Worm (Caenorhabditis elegans) whole organism, L2 larva: Measurements from ENCODE around the gene syf-2.

Experiments
- C34F6.9 ChIP-seq: fragments of 150-350 bp; optimal IDR thresholded peaks from 2 replicates; lab custom pipeline; 2014; ENCODE audit warnings: missing biosample characterization, missing genetic modification characterization
- F13H6.1 ChIP-seq: sonication (generic microtip); optimal IDR thresholded peaks from 2 replicates; lab custom pipeline; 2016; ENCODE audit warnings: missing genetic modification characterization, missing compliant biosample characterization
- R02D3.7 ChIP-seq: fragments of 150-350 bp; optimal IDR thresholded peaks from 2 replicates; lab custom pipeline; 2014; ENCODE audit warnings: missing biosample characterization, missing genetic modification characterization
- Y55F3AM.14 ChIP-seq: fragments of 200-800 bp; sonication (Bioruptor generic); optimal IDR thresholded peaks from 2 replicates; lab custom pipeline; 2018; ENCODE audit warnings: mild to moderate bottlenecking, missing genetic modification characterization, missing compliant biosample characterization
- ZK546.5 ChIP-seq: sonication (generic microtip); optimal IDR thresholded peaks from 2 replicates; lab custom pipeline; 2017; ENCODE audit warnings: missing biosample characterization, missing genetic modification characterization
- alr-1 ChIP-seq: fragments of 150-350 bp; optimal IDR thresholded peaks from 2 replicates; lab custom pipeline; 2014; ENCODE audit warnings: missing biosample characterization, missing genetic modification characterization
- aly-2 ChIP-seq: fragments of 150-350 bp; optimal IDR thresholded peaks from 2 replicates; lab custom pipeline; 2014; ENCODE audit warnings: missing biosample characterization, missing genetic modification characterization
- ama-1 ChIP-seq: fragments of 150-350 bp; optimal IDR thresholded peaks from 2 replicates; lab custom pipeline; 2018; ENCODE audit warnings: inconsistent platforms
- blmp-1 ChIP-seq: sonication (generic microtip); optimal IDR thresholded peaks from 2 replicates; lab custom pipeline; 2017; ENCODE audit warnings: missing genetic modification characterization, mild to moderate bottlenecking, missing compliant biosample characterization, antibody characterized with exemption, moderate library complexity; ENCODE audit not compliant: insufficient read depth
- ceh-16 ChIP-seq: fragments of 150-350 bp; optimal IDR thresholded peaks from 2 replicates; lab custom pipeline; 2014; ENCODE audit warnings: missing biosample characterization, missing genetic modification characterization
- ceh-82 ChIP-seq: fragments of 150-350 bp; optimal IDR thresholded peaks from 2 replicates; lab custom pipeline; 2014; ENCODE audit warnings: missing biosample characterization, missing genetic modification characterization
- crh-2 ChIP-seq: sonication (generic microtip); optimal IDR thresholded peaks from 2 replicates; lab custom pipeline; 2017; ENCODE audit warnings: missing biosample characterization, missing genetic modification characterization
- dmd-4 ChIP-seq: sonication (generic microtip); optimal IDR thresholded peaks from 2 replicates; lab custom pipeline; 2017; ENCODE audit warnings: missing biosample characterization, missing genetic modification characterization
- egl-27 ChIP-seq: sonication (generic microtip); optimal IDR thresholded peaks from 3 replicates; lab custom pipeline; 2017; ENCODE audit warnings: missing biosample characterization, missing genetic modification reagents, missing genetic modification characterization
- elt-1 ChIP-seq: fragments of 150-350 bp; optimal IDR thresholded peaks from 2 replicates; lab custom pipeline; 2014; ENCODE audit warnings: missing biosample characterization, missing genetic modification characterization
- elt-3 ChIP-seq: sonication (generic microtip); optimal IDR thresholded peaks from 2 replicates; lab custom pipeline; 2017; ENCODE audit warnings: missing biosample characterization, missing genetic modification characterization
- fos-1 ChIP-seq: fragments of 150-350 bp; optimal IDR thresholded peaks from 2 replicates; lab custom pipeline; 2014; ENCODE audit warnings: missing biosample characterization, missing genetic modification characterization
- gmeb-1 ChIP-seq: fragments of 150-350 bp; optimal IDR thresholded peaks from 2 replicates; lab custom pipeline; 2014; ENCODE audit warnings: missing biosample characterization, missing genetic modification characterization
- lin-11 ChIP-seq: fragments of 150-350 bp; sonication (generic microtip); optimal IDR thresholded peaks from 2 replicates; lab custom pipeline; 2014; ENCODE audit warnings: missing biosample characterization, missing genetic modification characterization, inconsistent platforms, mixed read lengths
- lin-13 ChIP-seq: fragments of 150-350 bp; optimal IDR thresholded peaks from 2 replicates; lab custom pipeline; 2014; ENCODE audit warnings: missing biosample characterization, missing genetic modification reagents, missing genetic modification characterization
- lin-39 ChIP-seq: fragments of 150-350 bp; optimal IDR thresholded peaks from 2 replicates; lab custom pipeline; 2014; ENCODE audit warnings: missing biosample characterization, missing genetic modification reagents, missing genetic modification characterization
- lsy-2 ChIP-seq, 2 experiments: fragments of 150-350 bp in 1 of 2; sonication (generic microtip) in 1 of 2; optimal IDR thresholded peaks; 2 replicates each; lab custom pipeline; 2014 to 2017; ENCODE audit warnings: missing biosample characterization in 2 of 2, missing genetic modification characterization in 2 of 2
- mab-5 ChIP-seq: fragments of 150-350 bp; optimal IDR thresholded peaks from 2 replicates; lab custom pipeline; 2014; ENCODE audit warnings: missing biosample characterization, missing genetic modification characterization
- mbf-1 ChIP-seq: sonication (generic microtip); optimal IDR thresholded peaks from 2 replicates; lab custom pipeline; 2017; ENCODE audit warnings: missing biosample characterization, missing genetic modification characterization
- mdl-1 ChIP-seq, 2 experiments: fragments of 150-350 bp in 1 of 2; sonication (generic microtip) in 1 of 2; optimal IDR thresholded peaks; 2 replicates each; lab custom pipeline; 2017; ENCODE audit warnings: missing biosample characterization in 2 of 2, missing genetic modification characterization in 2 of 2
- nhr-10 ChIP-seq: sonication (generic microtip); optimal IDR thresholded peaks from 2 replicates; lab custom pipeline; 2017; ENCODE audit warnings: missing biosample characterization, missing genetic modification characterization
- nhr-11 ChIP-seq: fragments of 150-350 bp; optimal IDR thresholded peaks from 2 replicates; lab custom pipeline; 2014; ENCODE audit warnings: missing biosample characterization, missing genetic modification characterization
- nhr-12 ChIP-seq: fragments of 150-350 bp; optimal IDR thresholded peaks from 2 replicates; lab custom pipeline; 2014; ENCODE audit warnings: missing biosample characterization, missing genetic modification characterization
- nhr-129 ChIP-seq: fragments of 150-350 bp; optimal IDR thresholded peaks from 2 replicates; lab custom pipeline; 2014; ENCODE audit warnings: missing biosample characterization, missing genetic modification characterization
- nhr-21 ChIP-seq: fragments of 150-350 bp; optimal IDR thresholded peaks from 2 replicates; lab custom pipeline; 2014; ENCODE audit warnings: missing biosample characterization, missing genetic modification characterization
- nhr-23 ChIP-seq: fragments of 150-350 bp; optimal IDR thresholded peaks from 2 replicates; lab custom pipeline; 2014; ENCODE audit warnings: missing biosample characterization, missing genetic modification reagents, missing genetic modification characterization
- nhr-237 ChIP-seq: fragments of 150-350 bp; optimal IDR thresholded peaks from 2 replicates; lab custom pipeline; 2014; ENCODE audit warnings: missing biosample characterization, missing genetic modification characterization
- nhr-25 ChIP-seq: fragments of 150-350 bp; sonication (generic microtip); optimal IDR thresholded peaks from 3 replicates; lab custom pipeline; 2014; ENCODE audit warnings: missing biosample characterization, missing genetic modification characterization
- nhr-6 ChIP-seq: fragments of 150-350 bp; optimal IDR thresholded peaks from 2 replicates; lab custom pipeline; 2014; ENCODE audit warnings: missing biosample characterization, missing genetic modification characterization
- nhr-77 ChIP-seq: fragments of 150-350 bp; optimal IDR thresholded peaks from 2 replicates; lab custom pipeline; 2014; ENCODE audit warnings: missing biosample characterization, missing genetic modification characterization
- peb-1 ChIP-seq: fragments of 150-350 bp; optimal IDR thresholded peaks from 2 replicates; lab custom pipeline; 2014; ENCODE audit warnings: missing biosample characterization, missing genetic modification characterization
- sem-4 ChIP-seq: fragments of 150-350 bp; optimal IDR thresholded peaks from 2 replicates; lab custom pipeline; 2014; ENCODE audit warnings: missing biosample characterization, missing genetic modification reagents, missing genetic modification characterization
- skn-1 ChIP-seq: sonication (generic microtip); optimal IDR thresholded peaks from 2 replicates; lab custom pipeline; 2017; ENCODE audit warnings: missing biosample characterization, missing genetic modification characterization
- sma-3 ChIP-seq: sonication (generic microtip); optimal IDR thresholded peaks from 2 replicates; lab custom pipeline; 2016; ENCODE audit warnings: missing genetic modification reagents, missing genetic modification characterization, missing compliant biosample characterization
- sma-9 ChIP-seq, 2 experiments: fragments of 150-350 bp in 1 of 2; sonication (generic microtip) in 1 of 2; optimal IDR thresholded peaks; 2 replicates each; lab custom pipeline; 2014 to 2016; ENCODE audit warnings: missing genetic modification characterization in 2 of 2, mild to moderate bottlenecking in 1 of 2, missing biosample characterization in 1 of 2, missing compliant biosample characterization in 1 of 2, missing genetic modification reagents in 1 of 2, moderate library complexity in 1 of 2
- snpc-4 ChIP-seq: fragments of 150-350 bp; optimal IDR thresholded peaks from 2 replicates; lab custom pipeline; 2014; ENCODE audit warnings: missing biosample characterization, missing genetic modification characterization
- unc-39 ChIP-seq: fragments of 150-350 bp; optimal IDR thresholded peaks from 2 replicates; lab custom pipeline; 2014; ENCODE audit warnings: missing biosample characterization, missing genetic modification characterization
- unc-55 ChIP-seq: fragments of 150-350 bp; sonication (generic microtip); optimal IDR thresholded peaks from 3 replicates; lab custom pipeline; 2014; ENCODE audit warnings: missing biosample characterization, missing genetic modification reagents, missing genetic modification characterization
- unc-62 ChIP-seq: fragments of 150-350 bp; optimal IDR thresholded peaks from 2 replicates; lab custom pipeline; 2014; ENCODE audit warnings: missing biosample characterization, missing genetic modification reagents, missing genetic modification characterization
- zag-1 ChIP-seq: fragments of 150-350 bp; optimal IDR thresholded peaks from 2 replicates; lab custom pipeline; 2014; ENCODE audit warnings: missing biosample characterization, missing genetic modification characterization
- ztf-1 ChIP-seq: fragments of 200-800 bp; sonication (Bioruptor generic); conservative IDR thresholded peaks from 2 replicates; pipeline ENCODE4 v1.3.6; 2022; ENCODE audit warnings: missing genetic modification characterization, missing compliant biosample characterization
- ztf-11 ChIP-seq: sonication (generic microtip); optimal IDR thresholded peaks from 2 replicates; lab custom pipeline; 2017; ENCODE audit warnings: missing biosample characterization, missing genetic modification characterization
- ztf-4 ChIP-seq: fragments of 150-350 bp; optimal IDR thresholded peaks from 2 replicates; lab custom pipeline; 2014; ENCODE audit warnings: missing biosample characterization, missing genetic modification characterization

The syf-2 gene

ce11 chrIII:7180613-7181012 is 18.7 kb upstream of the syf-2 start, which contains the start of gene ndab-2:
TSS of gene ndab-2 (plus strand) at chrIII:7180752.
- no peak for TF ChIP-seq crh-2 (tag; lab: Kevin White, UChicago)
- TF ChIP-seq sma-3, result no peak
- TF ChIP-seq nhr-25 (tag; lab: Kevin White, UChicago), result no peak
- TF ChIP-seq blmp-1, result no peak
- no peak for TF ChIP-seq ztf-11 (tag; lab: Kevin White, UChicago)
- peak; percentile 12 for TF ChIP-seq ztf-4 (tag; lab: Kevin White, UChicago)
- TF ChIP-seq sem-4 (tag; lab: Kevin White, UChicago), result no peak
- TF ChIP-seq sma-9 (GFP tag; optimal IDR thresholded peaks at IDR 0.05; lab: Kevin White, UChicago), result no peak
- TF ChIP-seq sma-9 (tag; optimal IDR thresholded peaks at IDR 0.05; lab: Kevin White, UChicago), result no peak

- peak; percentile 47 for TF ChIP-seq nhr-10
- peak in 1 of 2 experiments; percentile 19 for TF ChIP-seq mdl-1 (tag; optimal IDR thresholded peaks at IDR 0.05; lab: Kevin White, UChicago)
- peak; percentile 23 for TF ChIP-seq nhr-77 (tag; lab: Kevin White, UChicago)
- TF ChIP-seq skn-1 (tag; lab: Kevin White, UChicago), result no peak
- TF ChIP-seq ZK546.5 (tag; lab: Kevin White, UChicago), result peak; percentile 87
- TF ChIP-seq ama-1, result peak; percentile 87
- TF ChIP-seq elt-1 (tag; lab: Kevin White, UChicago), result no peak
- peak; percentile 79 for TF ChIP-seq lin-11 (tag; lab: Kevin White, UChicago)
- no peak for TF ChIP-seq unc-62 (GFP tag; lab: Kevin White, UChicago)
- no peak for TF ChIP-seq alr-1 (tag; lab: Kevin White, UChicago)
- TF ChIP-seq crh-2 (tag; lab: Kevin White, UChicago), result peak; percentile 94
- peak; percentile 88 for TF ChIP-seq nhr-129 (tag; lab: Kevin White, UChicago)
- TF ChIP-seq C34F6.9 (tag; lab: Kevin White, UChicago), result peak; percentile 95
- TF ChIP-seq nhr-23 (tag; lab: Kevin White, UChicago), result no peak
- TF ChIP-seq zag-1 (tag; lab: Kevin White, UChicago), result no peak
- peak; percentile 91 for TF ChIP-seq nhr-6
- TF ChIP-seq lin-39, result no peak
- peak; percentile 78 for TF ChIP-seq sem-4 (tag; lab: Kevin White, UChicago)
- TF ChIP-seq lsy-2 (tag; optimal IDR thresholded peaks at IDR 0.05; lab: Kevin White, UChicago), result peak; percentile 83 to 96
- no peak for TF ChIP-seq nhr-11
- peak; percentile 88 for TF ChIP-seq blmp-1
- TF ChIP-seq ceh-82 (tag; lab: Kevin White, UChicago), result peak; percentile 23
- TF ChIP-seq aly-2, result no peak
- TF ChIP-seq mab-5 (tag; lab: Kevin White, UChicago), result peak; percentile 74
- peak; percentile 74 for TF ChIP-seq snpc-4 (tag; lab: Kevin White, UChicago)
- peak; percentile 74 for TF ChIP-seq ceh-16
- peak; percentile 93 for TF ChIP-seq nhr-25 (tag; lab: Kevin White, UChicago)
- no peak for TF ChIP-seq peb-1 (tag; lab: Kevin White, UChicago)
- peak; percentile 90 for TF ChIP-seq sma-3
- no peak for TF ChIP-seq unc-39 (tag; lab: Kevin White, UChicago)
- TF ChIP-seq nhr-12 (tag; lab: Kevin White, UChicago), result no peak
- TF ChIP-seq dmd-4 (tag; lab: Kevin White, UChicago), result no peak
- no peak for TF ChIP-seq mbf-1 (tag; lab: Kevin White, UChicago)
- TF ChIP-seq ztf-11 (tag; lab: Kevin White, UChicago), result no peak
- no peak for TF ChIP-seq elt-3 (tag; lab: Kevin White, UChicago)
- peak; percentile 91 for TF ChIP-seq egl-27 (tag; lab: Kevin White, UChicago)
- TF ChIP-seq sma-9 (GFP tag; optimal IDR thresholded peaks at IDR 0.05; lab: Kevin White, UChicago), result peak; percentile 88
- no peak for TF ChIP-seq sma-9 (tag; optimal IDR thresholded peaks at IDR 0.05; lab: Kevin White, UChicago)
- peak; percentile 71 for TF ChIP-seq fos-1 (tag; lab: Kevin White, UChicago)
- peak; percentile 93 for TF ChIP-seq unc-55
- no peak for TF ChIP-seq nhr-237 (tag; lab: Kevin White, UChicago)
- TF ChIP-seq F13H6.1 (tag; lab: Kevin White, UChicago), result peak; percentile 83
- TF ChIP-seq gmeb-1 (tag; lab: Kevin White, UChicago), result peak; percentile 88
- peak; percentile 91 for TF ChIP-seq lin-13 (GFP tag; lab: Kevin White, UChicago)
- TF ChIP-seq R02D3.7 (tag; lab: Kevin White, UChicago), result peak; percentile 44
- peak; percentile 80 for TF ChIP-seq ztf-4 (tag; lab: Kevin White, UChicago)
- peak; percentile 91 for TF ChIP-seq nhr-21 (tag; lab: Kevin White, UChicago)
- TF ChIP-seq Y55F3AM.14 (GFP tag; lab: Kevin White, UChicago), result no peak
- TF ChIP-seq ztf-1 (GFP tag; lab: Robert Waterston, UW), result no peak
Observed at ce11 chrIII:7179538-7180301, 17.8 kb upstream of the syf-2 start, which contains the start of the genes rps-14 and rpl-36. TSS of gene rps-14 (minus strand) at chrIII:7179588. TSS of gene rpl-36 (plus strand) at chrIII:7180251.
